Worm (Caenorhabditis elegans): ENCODE data around the gene sca-1.

DNA sequence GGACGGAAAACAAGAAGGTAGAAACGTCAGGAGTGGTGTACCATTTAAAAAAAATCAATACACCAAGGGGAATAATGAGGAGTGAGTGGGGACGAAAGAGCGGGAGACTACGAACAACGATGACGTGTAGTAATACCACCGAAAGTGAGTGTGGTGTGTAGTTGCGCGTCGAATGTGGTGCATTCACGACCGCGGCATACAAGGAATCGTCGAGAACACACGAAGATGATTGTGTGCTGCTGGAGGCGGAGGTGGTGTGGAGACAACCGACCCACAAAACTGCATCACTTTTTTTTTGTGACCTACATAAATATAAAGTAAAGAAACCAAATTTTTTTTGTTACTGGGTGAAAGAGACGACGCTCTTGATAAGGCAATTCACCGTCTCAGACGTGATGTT, 1.7 kb upstream of the sca-1 start:
- peak; percentile 50 for TF ChIP-seq nhr-12 (tag; optimal IDR thresholded peaks at IDR 0.05)
- TF ChIP-seq ham-2 (GFP tag; optimal IDR thresholded peaks at IDR 0.05), result no peak
- TF ChIP-seq bed-3 (GFP tag; optimal IDR thresholded peaks at IDR 0.05), result no peak
- TF ChIP-seq blmp-1 (tag; optimal IDR thresholded peaks at IDR 0.05), result peak; percentile 50
- no peak for TF ChIP-seq sem-2 (GFP tag; optimal IDR thresholded peaks at IDR 0.05)
- TF ChIP-seq pha-4 (tag; optimal IDR thresholded peaks at IDR 0.05), result peak; percentile 54
- TF ChIP-seq unc-39 (tag; optimal IDR thresholded peaks at IDR 0.05), result no peak
- no peak for TF ChIP-seq lsy-2 (tag; optimal IDR thresholded peaks at IDR 0.05)
- TF ChIP-seq lin-32 (GFP tag; optimal IDR thresholded peaks at IDR 0.05), result no peak
- peak; percentile 67 for TF ChIP-seq sptf-1 (tag; optimal IDR thresholded peaks at IDR 0.05)
- TF ChIP-seq nhr-237 (tag; optimal IDR thresholded peaks at IDR 0.05), result no peak

All from whole organism, mixed stage, embryonic.